Fruit fly (Drosophila melanogaster) Kc167 (cell line): ENCODE results near the gene Ogdh.

ENCODE experiments used
- h ChIP-seq: fragments of >200 bp; optimal IDR thresholded peaks from 3 replicates; lab custom pipeline; 2018; ENCODE audit warnings: missing external identifiers
- psq ChIP-seq: fragments of >200 bp; optimal IDR thresholded peaks from 2 replicates; lab custom pipeline; 2017; ENCODE audit warnings: missing external identifiers

DNA sequence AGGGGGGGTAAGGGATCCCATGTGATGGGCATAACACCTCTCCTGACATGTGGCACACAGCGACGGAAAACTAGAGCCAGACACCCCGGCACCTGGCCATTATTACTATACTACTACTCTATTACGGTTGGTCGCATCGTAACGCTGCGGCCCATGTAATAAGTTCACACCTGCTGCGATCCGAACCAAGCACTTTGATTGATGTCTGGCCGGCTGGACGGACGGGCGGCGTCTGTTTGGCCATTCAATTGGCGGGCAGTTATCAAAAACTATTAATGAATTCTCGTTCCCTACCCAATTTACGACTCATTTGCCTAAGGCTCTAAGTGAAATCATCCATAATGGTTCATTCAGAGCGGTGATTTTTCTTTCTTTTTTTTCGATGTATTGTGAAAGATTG is 52.9 kb downstream of the Ogdh start:
- TF ChIP-seq psq (lab: Kevin White, UChicago) = no peak
- TF ChIP-seq h (lab: Kevin White, UChicago) = no peak
